Worm (Caenorhabditis elegans): ENCODE data around the gene str-159.

str-159 gene

ce11 chrIV:4930754-4931322 is 21.7 kb downstream of the str-159 start (continued):
- TF ChIP-seq lin-15B (tag; optimal IDR thresholded peaks at IDR 0.05) (no peak), mml-1 (tag; optimal IDR thresholded peaks at IDR 0.05) (no peak), ama-1 (optimal IDR thresholded peaks at IDR 0.05) (no peak)

ce11 chrIV:4934103-4934502 is 25.0 kb downstream of the str-159 start, which contains the start of gene str-153:
Gene str-153 (plus strand): TSS chrIV:4934403.
- TF ChIP-seq ceh-9 (tag; optimal IDR thresholded peaks at IDR 0.05) (no peak), nhr-25 (tag; optimal IDR thresholded peaks at IDR 0.05) (no peak), tbx-2 (tag; optimal IDR thresholded peaks at IDR 0.05) (no peak), egl-5 (tag; optimal IDR thresholded peaks at IDR 0.05) (no peak), nhr-28 (tag; optimal IDR thresholded peaks at IDR 0.05) (no peak), hmg-11 (tag; optimal IDR thresholded peaks at IDR 0.05) (no peak), pqm-1 (tag; optimal IDR thresholded peaks at IDR 0.05) (no peak), fkh-2 (tag; optimal IDR thresholded peaks at IDR 0.05) (no peak), ZK546.5 (tag; optimal IDR thresholded peaks at IDR 0.05) (no peak), fkh-10 (GFP tag; optimal IDR thresholded peaks at IDR 0.05) (no peak), ztf-4 (tag; optimal IDR thresholded peaks at IDR 0.05) (no peak), lsy-12 (tag; optimal IDR thresholded peaks at IDR 0.05) (no peak), elt-1 (tag; optimal IDR thresholded peaks at IDR 0.05) (no peak), unc-62 (GFP tag; optimal IDR thresholded peaks at IDR 0.05) (no peak), fos-1 (tag; optimal IDR thresholded peaks at IDR 0.05) (no peak), ztf-11 (tag; optimal IDR thresholded peaks at IDR 0.05) (no peak), mml-1 (tag; optimal IDR thresholded peaks at IDR 0.05) (no peak), nhr-11 (tag; optimal IDR thresholded peaks at IDR 0.05) (no peak), pha-4 (tag; optimal IDR thresholded peaks at IDR 0.05) (no peak), elt-3 (tag; optimal IDR thresholded peaks at IDR 0.05) (no peak)

ce11 chrIV:4937647-4938046 is 28.5 kb downstream of the str-159 start, which contains the start of gene fbxa-86:
Gene fbxa-86 (minus strand): TSS chrIV:4938013.
- TF ChIP-seq elt-2 (tag; optimal IDR thresholded peaks at IDR 0.05) (peak; percentile 57), nhr-77 (tag; optimal IDR thresholded peaks at IDR 0.05) (no peak), pqm-1 (tag; optimal IDR thresholded peaks at IDR 0.05) (peak; percentile 30)

ce11 chrIV:4938664-4939063 is 29.5 kb downstream of the str-159 start, which contains the start of gene str-168:
Gene str-168 (plus strand): TSS chrIV:4938964.
- TF ChIP-seq egl-5 (tag; optimal IDR thresholded peaks at IDR 0.05) (no peak), sea-2 (GFP tag; optimal IDR thresholded peaks at IDR 0.05) (no peak), nhr-12 (tag; optimal IDR thresholded peaks at IDR 0.05) (no peak), nhr-76 (tag; optimal IDR thresholded peaks at IDR 0.05) (no peak), nhr-11 (tag; optimal IDR thresholded peaks at IDR 0.05) (no peak), ztf-11 (tag; optimal IDR thresholded peaks at IDR 0.05) (no peak), ZK546.5 (tag; optimal IDR thresholded peaks at IDR 0.05) (no peak), ztf-4 (tag; optimal IDR thresholded peaks at IDR 0.05) (no peak), jun-1 (tag; optimal IDR thresholded peaks at IDR 0.05) (no peak), skn-1 (tag; optimal IDR thresholded peaks at IDR 0.05) (no peak), fos-1 (tag; optimal IDR thresholded peaks at IDR 0.05) (no peak), nhr-237 (tag; optimal IDR thresholded peaks at IDR 0.05) (no peak), snpc-4 (tag; optimal IDR thresholded peaks at IDR 0.05) (no peak), mdl-1 (tag; optimal IDR thresholded peaks at IDR 0.05) (no peak), egl-27 (tag; optimal IDR thresholded peaks at IDR 0.05) (no peak), elt-1 (tag; optimal IDR thresholded peaks at IDR 0.05) (no peak), lin-15B (tag; optimal IDR thresholded peaks at IDR 0.05) (no peak), tbx-2 (tag; optimal IDR thresholded peaks at IDR 0.05) (no peak), aly-2 (tag; optimal IDR thresholded peaks at IDR 0.05) (no peak)

ce11 chrIV:4941681-4942080 is 32.5 kb downstream of the str-159 start, which contains the start of gene Y9C9A.5:
Gene Y9C9A.5 (plus strand): TSS chrIV:4941981.
- TF ChIP-seq fkh-10 (GFP tag; optimal IDR thresholded peaks at IDR 0.05) (no peak), aly-2 (tag; optimal IDR thresholded peaks at IDR 0.05) (no peak), ceh-82 (tag; optimal IDR thresholded peaks at IDR 0.05) (no peak), skn-1 (tag; optimal IDR thresholded peaks at IDR 0.05) (no peak), unc-39 (tag; optimal IDR thresholded peaks at IDR 0.05) (no peak), snpc-4 (tag; optimal IDR thresholded peaks at IDR 0.05) (no peak), egl-27 (tag; optimal IDR thresholded peaks at IDR 0.05) (no peak), unc-62 (GFP tag; optimal IDR thresholded peaks at IDR 0.05) (no peak), pqm-1 (tag; optimal IDR thresholded peaks at IDR 0.05) (no peak), lin-39 (tag; optimal IDR thresholded peaks at IDR 0.05) (no peak), daf-12 (tag; optimal IDR thresholded peaks at IDR 0.05) (no peak), elt-1 (tag; optimal IDR thresholded peaks at IDR 0.05) (no peak), nhr-11 (tag; optimal IDR thresholded peaks at IDR 0.05) (no peak), nhr-28 (tag; optimal IDR thresholded peaks at IDR 0.05) (no peak), ceh-9 (tag; optimal IDR thresholded peaks at IDR 0.05) (no peak), nhr-23 (tag; optimal IDR thresholded peaks at IDR 0.05) (no peak), nhr-67 (tag; optimal IDR thresholded peaks at IDR 0.05) (no peak)
